Worm (Caenorhabditis elegans) whole organism, L1 larva: Measurements from ENCODE around the gene C09B7.2.

Experiments used
- C04F5.9 ChIP-seq: sonication (generic microtip); optimal IDR thresholded peaks from 2 replicates; lab custom pipeline; 2016; ENCODE audit warnings: missing genetic modification characterization, missing compliant biosample characterization
- C16A3.4 ChIP-seq: fragments of 150-350 bp; optimal IDR thresholded peaks from 2 replicates; lab custom pipeline; 2014; ENCODE audit warnings: missing biosample characterization, missing genetic modification characterization
- C34B4.2 ChIP-seq: sonication (generic microtip); optimal IDR thresholded peaks from 2 replicates; lab custom pipeline; 2017; ENCODE audit warnings: mild to moderate bottlenecking, missing genetic modification characterization, missing compliant biosample characterization
- F16B12.6 ChIP-seq: fragments of 150-350 bp; optimal IDR thresholded peaks from 2 replicates; lab custom pipeline; 2014; ENCODE audit warnings: missing biosample characterization, missing genetic modification characterization
- aly-2 ChIP-seq: fragments of 150-350 bp; optimal IDR thresholded peaks from 2 replicates; lab custom pipeline; 2014; ENCODE audit warnings: missing biosample characterization, missing genetic modification characterization
- blmp-1 ChIP-seq: fragments of 150-350 bp; optimal IDR thresholded peaks from 2 replicates; lab custom pipeline; 2014; ENCODE audit warnings: missing biosample characterization, missing genetic modification characterization
- ceh-8 ChIP-seq: fragments of 200-800 bp; sonication (Bioruptor generic); optimal IDR thresholded peaks from 2 replicates; lab custom pipeline; 2018; ENCODE audit warnings: mild to moderate bottlenecking, missing genetic modification characterization, moderate library complexity, missing compliant biosample characterization
- ceh-82 ChIP-seq, 3 experiments: fragments of 150-350 bp in 1 of 3; sonication (generic microtip) in 2 of 3; optimal IDR thresholded peaks; 2 replicates each; lab custom pipeline; 2014 to 2017; ENCODE audit warnings: missing biosample characterization in 3 of 3, missing genetic modification characterization in 3 of 3
- ceh-88 ChIP-seq: fragments of 200-800 bp; sonication (Bioruptor generic); IDR thresholded peaks from 2 replicates; pipeline ENCODE4 v1.3.6; 2022; ENCODE audit warnings: missing genetic modification characterization, missing compliant biosample characterization
- dpl-1 ChIP-seq, 3 experiments: fragments of 150-350 bp in 2 of 3; sonication (generic microtip) in 1 of 3; optimal IDR thresholded peaks; 2 replicates each; lab custom pipeline; 2014 to 2017; ENCODE audit warnings: missing biosample characterization in 3 of 3, missing genetic modification characterization in 3 of 3, missing genetic modification reagents in 3 of 3
- dsc-1 ChIP-seq: sonication (generic microtip); optimal IDR thresholded peaks from 2 replicates; lab custom pipeline; 2016; ENCODE audit warnings: mild to moderate bottlenecking, missing genetic modification characterization, missing compliant biosample characterization
- efl-1 ChIP-seq, 4 experiments: fragments of 150-350 bp; optimal IDR thresholded peaks in 3 of 4; peaks in 1 of 4; 1 replicate in 1 of 4; 2 replicates in 3 of 4; lab custom pipeline; 2014; ENCODE audit warnings: missing biosample characterization in 2 of 4, missing genetic modification characterization in 2 of 4, missing genetic modification reagents in 2 of 4
- efl-3 ChIP-seq: fragments of 200-800 bp; sonication (Bioruptor generic); optimal IDR thresholded peaks from 2 replicates; lab custom pipeline; 2018; ENCODE audit warnings: mild to moderate bottlenecking, missing genetic modification characterization, missing compliant biosample characterization
- egl-13 ChIP-seq: sonication (generic microtip); optimal IDR thresholded peaks from 2 replicates; lab custom pipeline; 2016; ENCODE audit warnings: missing genotype, missing genetic modification reagents, missing genetic modification characterization, missing compliant biosample characterization
- egl-27 ChIP-seq, 2 experiments: fragments of 150-350 bp in 1 of 2; sonication (generic microtip); optimal IDR thresholded peaks; 3 replicates each; lab custom pipeline; 2017 to 2018; ENCODE audit warnings: missing biosample characterization in 2 of 2, missing genetic modification characterization in 2 of 2, missing genetic modification reagents in 2 of 2
- ets-5 ChIP-seq: fragments of 200-800 bp; sonication (Bioruptor generic); IDR thresholded peaks from 2 replicates; pipeline ENCODE4 v1.3.6; 2022; ENCODE audit warnings: missing genetic modification characterization, missing compliant biosample characterization
- fkh-10 ChIP-seq: sonication (generic microtip); optimal IDR thresholded peaks from 2 replicates; lab custom pipeline; 2017; ENCODE audit warnings: missing biosample characterization, missing genetic modification reagents, missing genetic modification characterization
- fkh-4 ChIP-seq: sonication (generic microtip); optimal IDR thresholded peaks from 2 replicates; lab custom pipeline; 2016; ENCODE audit warnings: missing compliant biosample characterization, missing genetic modification characterization, borderline replicate concordance
- fos-1 ChIP-seq: fragments of 150-350 bp; optimal IDR thresholded peaks from 2 replicates; lab custom pipeline; 2014; ENCODE audit warnings: missing biosample characterization, missing genetic modification characterization
- grh-1 ChIP-seq: fragments of 200-800 bp; sonication (Bioruptor generic); IDR thresholded peaks from 2 replicates; pipeline ENCODE4 v1.3.6; 2022; ENCODE audit warnings: missing genetic modification reagents, missing genetic modification characterization, missing compliant biosample characterization
- hlh-17 ChIP-seq: fragments of 200-800 bp; sonication (Bioruptor generic); optimal IDR thresholded peaks from 2 replicates; lab custom pipeline; 2018; ENCODE audit warnings: missing genetic modification characterization, mild to moderate bottlenecking, missing compliant biosample characterization, moderate library complexity, borderline replicate concordance
- hpl-2 ChIP-seq: fragments of 150-350 bp; optimal IDR thresholded peaks from 2 replicates; lab custom pipeline; 2014; ENCODE audit warnings: missing biosample characterization, missing genetic modification reagents, missing genetic modification characterization
- irx-1 ChIP-seq: sonication (generic microtip); optimal IDR thresholded peaks from 2 replicates; lab custom pipeline; 2016; ENCODE audit warnings: missing genetic modification characterization, missing compliant biosample characterization
- isw-1 ChIP-seq: fragments of 200-800 bp; sonication (Bioruptor generic); IDR thresholded peaks from 2 replicates; pipeline ENCODE4 v1.3.6; 2022; ENCODE audit warnings: missing genetic modification characterization, missing compliant biosample characterization
- jun-1 ChIP-seq: fragments of 150-350 bp; optimal IDR thresholded peaks from 2 replicates; lab custom pipeline; 2014; ENCODE audit warnings: missing biosample characterization, missing genetic modification reagents, missing genetic modification characterization
- lin-14 ChIP-seq: fragments of 200-800 bp; sonication (Bioruptor generic); optimal IDR thresholded peaks from 2 replicates; lab custom pipeline; 2018; ENCODE audit warnings: mild to moderate bottlenecking, missing genetic modification characterization, moderate library complexity, missing compliant biosample characterization
- lin-15B ChIP-seq: fragments of 150-350 bp; sonication (generic microtip); optimal IDR thresholded peaks from 3 replicates; lab custom pipeline; 2014; ENCODE audit warnings: missing biosample characterization, missing genetic modification characterization
- lin-39 ChIP-seq: fragments of 150-350 bp; optimal IDR thresholded peaks from 2 replicates; lab custom pipeline; 2014; ENCODE audit warnings: missing biosample characterization, missing genetic modification reagents, missing genetic modification characterization
- lir-3 ChIP-seq: sonication (generic microtip); optimal IDR thresholded peaks from 2 replicates; lab custom pipeline; 2016; ENCODE audit warnings: mild to moderate bottlenecking, missing genetic modification characterization, moderate library complexity, missing compliant biosample characterization; ENCODE audit not compliant: poor library complexity
- mdl-1 ChIP-seq, 2 experiments: fragments of 150-350 bp; optimal IDR thresholded peaks; 2 replicates each; lab custom pipeline; 2014 to 2017; ENCODE audit warnings: missing biosample characterization in 2 of 2, missing genetic modification characterization in 2 of 2, inconsistent platforms in 1 of 2
- nhr-11 ChIP-seq: fragments of 150-350 bp; optimal IDR thresholded peaks from 2 replicates; lab custom pipeline; 2014; ENCODE audit warnings: missing biosample characterization, missing genetic modification characterization
- nhr-20 ChIP-seq: sonication (generic microtip); optimal IDR thresholded peaks from 2 replicates; lab custom pipeline; 2016; ENCODE audit warnings: mild to moderate bottlenecking, missing genetic modification characterization, missing compliant biosample characterization
- nhr-28 ChIP-seq: fragments of 150-350 bp; optimal IDR thresholded peaks from 2 replicates; lab custom pipeline; 2014; ENCODE audit warnings: missing biosample characterization, missing genetic modification characterization
- nhr-77 ChIP-seq: fragments of 150-350 bp; optimal IDR thresholded peaks from 2 replicates; lab custom pipeline; 2014; ENCODE audit warnings: missing biosample characterization, missing genetic modification characterization
- nhr-85 ChIP-seq: sonication (generic microtip); peaks from one replicate; lab custom pipeline; 2016; ENCODE audit warnings: missing genetic modification characterization, inconsistent platforms, missing compliant biosample characterization
- nhr-90 ChIP-seq: sonication (generic microtip); optimal IDR thresholded peaks from 2 replicates; lab custom pipeline; 2016; ENCODE audit warnings: mild to moderate bottlenecking, missing genetic modification characterization, missing compliant biosample characterization; ENCODE audit not compliant: poor library complexity
- pag-3 ChIP-seq: sonication (generic microtip); optimal IDR thresholded peaks from 2 replicates; lab custom pipeline; 2017; ENCODE audit warnings: missing genetic modification characterization, mild to moderate bottlenecking, missing compliant biosample characterization, antibody characterized with exemption, borderline replicate concordance; ENCODE audit not compliant: insufficient read depth
- pax-3 ChIP-seq: fragments of 200-800 bp; sonication (Bioruptor generic); optimal IDR thresholded peaks from 2 replicates; lab custom pipeline; 2018; ENCODE audit warnings: mild to moderate bottlenecking, missing genetic modification characterization, moderate library complexity, missing compliant biosample characterization
- rnt-1 ChIP-seq: sonication (generic microtip); optimal IDR thresholded peaks from 2 replicates; lab custom pipeline; 2016; ENCODE audit warnings: mild to moderate bottlenecking, missing genetic modification characterization, moderate library complexity, missing compliant biosample characterization
- snu-23 ChIP-seq: sonication (generic microtip); optimal IDR thresholded peaks from 2 replicates; lab custom pipeline; 2016; ENCODE audit warnings: missing genetic modification characterization, missing compliant biosample characterization
- sox-4 ChIP-seq: sonication (generic microtip); optimal IDR thresholded peaks from 2 replicates; lab custom pipeline; 2016; ENCODE audit warnings: missing genetic modification characterization, missing compliant biosample characterization
- swsn-7 ChIP-seq: sonication (generic microtip); optimal IDR thresholded peaks from 2 replicates; lab custom pipeline; 2016; ENCODE audit warnings: missing genetic modification characterization, missing compliant biosample characterization
- unc-130 ChIP-seq: fragments of 150-350 bp; optimal IDR thresholded peaks from 2 replicates; lab custom pipeline; 2017; ENCODE audit warnings: missing biosample characterization, missing genetic modification characterization, inconsistent platforms
- unc-62 ChIP-seq: fragments of 150-350 bp; optimal IDR thresholded peaks from 2 replicates; lab custom pipeline; 2014; ENCODE audit warnings: missing biosample characterization, missing genetic modification reagents, missing genetic modification characterization
- unc-86 ChIP-seq: sonication (generic microtip); optimal IDR thresholded peaks from 2 replicates; lab custom pipeline; 2016; ENCODE audit warnings: missing genetic modification characterization, missing compliant biosample characterization
- xbp-1 ChIP-seq: sonication (generic microtip); optimal IDR thresholded peaks from 2 replicates; lab custom pipeline; 2016; ENCODE audit warnings: missing genetic modification characterization, missing compliant biosample characterization
- zag-1 ChIP-seq: fragments of 150-350 bp; optimal IDR thresholded peaks from 2 replicates; lab custom pipeline; 2014; ENCODE audit warnings: missing biosample characterization, missing genetic modification characterization
- zip-4 ChIP-seq: fragments of 200-800 bp; sonication (Bioruptor generic); optimal IDR thresholded peaks from 2 replicates; lab custom pipeline; 2018; ENCODE audit warnings: mild to moderate bottlenecking, missing genetic modification characterization, moderate library complexity, missing compliant biosample characterization
- ztf-11 ChIP-seq, 2 experiments: sonication (generic microtip); optimal IDR thresholded peaks; 2 replicates each; lab custom pipeline; 2016 to 2017; ENCODE audit warnings: missing genetic modification characterization in 2 of 2, missing biosample characterization in 1 of 2, missing compliant biosample characterization in 1 of 2
- ztf-4 ChIP-seq: fragments of 150-350 bp; optimal IDR thresholded peaks from 2 replicates; lab custom pipeline; 2014; ENCODE audit warnings: missing biosample characterization, missing genetic modification characterization

The C09B7.2 gene

ce11 chrX:2688583-2689220 is 20.8 kb downstream of the C09B7.2 start, which contains the start of gene T14G11.1:
T14G11.1 (plus strand) TSS chrX:2688990.
- TF ChIP-seq lir-3 (tag; lab: Kevin White, UChicago) (peak; percentile 11), zag-1 (tag; lab: Kevin White, UChicago) (no peak), F16B12.6 (peak; percentile 17), hlh-17 (no peak), C04F5.9 (peak; percentile 99), ztf-4 (tag; lab: Kevin White, UChicago) (peak; percentile 44), fos-1 (tag; lab: Kevin White, UChicago) (peak; percentile 53), C34B4.2 (tag; lab: Kevin White, UChicago) (no peak), isw-1 (GFP tag; lab: Robert Waterston, UW) (peak; percentile 57), lin-14 (GFP tag; lab: Kevin White, UChicago) (peak; percentile 87), ceh-88 (GFP tag; lab: Robert Waterston, UW) (no peak), nhr-90 (tag; lab: Kevin White, UChicago) (peak; percentile 51), dsc-1 (tag; lab: Kevin White, UChicago) (peak; percentile 88), unc-86 (tag; lab: Kevin White, UChicago) (peak; percentile 57), egl-27 (tag; optimal IDR thresholded peaks at IDR 0.05; lab: Kevin White, UChicago) (peak in 1 of 2 experiments; percentile 12), nhr-85 (tag; lab: Kevin White, UChicago) (peak; percentile 84), irx-1 (tag; lab: Kevin White, UChicago) (peak; percentile 57), unc-62 (no peak), swsn-7 (tag; lab: Kevin White, UChicago) (peak; percentile 70), unc-130 (peak; percentile 41), nhr-28 (tag; lab: Kevin White, UChicago) (no peak), sox-4 (tag; lab: Kevin White, UChicago) (peak; percentile 10), dpl-1 (GFP tag; optimal IDR thresholded peaks at IDR 0.05; lab: Kevin White, UChicago) (peak; percentile 11 to 52 (median 24)), lin-39 (tag; lab: Kevin White, UChicago) (peak; percentile 24), zip-4 (peak; percentile 25), C16A3.4 (tag; lab: Kevin White, UChicago) (peak; percentile 54), fkh-10 (GFP tag; lab: Kevin White, UChicago) (peak; percentile 76), lin-15B (tag; lab: Kevin White, UChicago) (no peak), ets-5 (GFP tag; lab: Robert Waterston, UW) (no peak), mdl-1 (tag; optimal IDR thresholded peaks at IDR 0.05; lab: Kevin White, UChicago) (peak in 1 of 2 experiments; percentile 70), ztf-11 (tag; optimal IDR thresholded peaks at IDR 0.05; lab: Kevin White, UChicago) (no peak), aly-2 (tag; lab: Kevin White, UChicago) (peak; percentile 2), nhr-77 (tag; lab: Kevin White, UChicago) (peak; percentile 61), egl-13 (tag; lab: Kevin White, UChicago) (peak; percentile 56), jun-1 (tag; lab: Kevin White, UChicago) (peak; percentile 10), fkh-4 (tag; lab: Kevin White, UChicago) (peak; percentile 42), efl-1 (optimal IDR thresholded peaks at IDR 0.05; lab: Kevin White, UChicago) (peak; percentile 61 to 75), efl-1 (GFP tag; optimal IDR thresholded peaks at IDR 0.05 in 1 of 2; lab: Kevin White, UChicago) (peak in 1 of 2 experiments; percentile 85), hpl-2 (GFP tag; lab: Kevin White, UChicago) (no peak), efl-3 (GFP tag; lab: Kevin White, UChicago) (no peak), pax-3 (tag; lab: Kevin White, UChicago) (no peak), nhr-20 (peak; percentile 74), nhr-11 (tag; lab: Kevin White, UChicago) (no peak), ceh-8 (GFP tag; lab: Kevin White, UChicago) (no peak), snu-23 (GFP tag; lab: Kevin White, UChicago) (peak; percentile 77), rnt-1 (tag; lab: Kevin White, UChicago) (peak; percentile 82), ceh-82 (tag; optimal IDR thresholded peaks at IDR 0.05; lab: Kevin White, UChicago) (peak; percentile 62 to 85 (median 76)), grh-1 (GFP tag; lab: Robert Waterston, UW) (peak; percentile 39; the same call in 1 of the 2 replicates), xbp-1 (peak; percentile 69), blmp-1 (tag; lab: Kevin White, UChicago) (peak; percentile 48), pag-3 (tag; lab: Kevin White, UChicago) (no peak)
